Worm (Caenorhabditis elegans) whole organism, L4 larva: ENCODE measurements around the gene T28C6.7.

Source experiments
- F10B5.3 ChIP-seq: sonication (generic microtip); optimal IDR thresholded peaks from 2 replicates; lab custom pipeline; 2016; ENCODE audit warnings: mild to moderate bottlenecking, missing genetic modification characterization, missing compliant biosample characterization
- F26F4.8 ChIP-seq: fragments of 200-800 bp; sonication (Bioruptor generic); conservative IDR thresholded peaks from 2 replicates; pipeline ENCODE4 v1.3.6; 2022; ENCODE audit warnings: missing genetic modification characterization, missing compliant biosample characterization
- F37D6.2 ChIP-seq: sonication (generic microtip); optimal IDR thresholded peaks from 2 replicates; lab custom pipeline; 2016; ENCODE audit warnings: mild to moderate bottlenecking, missing genetic modification characterization, missing compliant biosample characterization
- F49E8.2 ChIP-seq: sonication (generic microtip); optimal IDR thresholded peaks from 2 replicates; lab custom pipeline; 2016; ENCODE audit warnings: missing compliant biosample characterization, mild to moderate bottlenecking, missing genetic modification characterization, borderline replicate concordance
- R02D3.7 ChIP-seq: fragments of 150-350 bp; sonication (generic microtip); optimal IDR thresholded peaks from 3 replicates; lab custom pipeline; 2014; ENCODE audit warnings: missing biosample characterization, missing genetic modification characterization
- Y105C5A.15 ChIP-seq: fragments of 200-800 bp; sonication (Bioruptor generic); IDR thresholded peaks from 2 replicates; pipeline ENCODE4 v1.3.6; 2022; ENCODE audit warnings: missing genetic modification characterization, missing compliant biosample characterization
- Y75B8A.6 ChIP-seq: fragments of 200-800 bp; sonication (Bioruptor generic); IDR thresholded peaks from 2 replicates; pipeline ENCODE4 v1.3.6; 2022; ENCODE audit warnings: missing genetic modification reagents, missing genetic modification characterization, missing compliant biosample characterization
- ZK337.2 ChIP-seq: fragments of 200-800 bp; sonication (Bioruptor generic); IDR thresholded peaks from 2 replicates; pipeline ENCODE4 v1.3.6; 2022; ENCODE audit warnings: missing genetic modification reagents, missing genetic modification characterization, missing compliant biosample characterization
- aly-2 ChIP-seq: sonication (generic microtip); optimal IDR thresholded peaks from 2 replicates; lab custom pipeline; 2018; ENCODE audit warnings: missing biosample characterization, missing genetic modification characterization
- arid-1 ChIP-seq: fragments of 200-800 bp; sonication (Bioruptor generic); conservative IDR thresholded peaks from 2 replicates; pipeline ENCODE4 v1.3.6; 2022; ENCODE audit warnings: missing genetic modification reagents, missing genetic modification characterization, missing compliant biosample characterization
- attf-4 ChIP-seq: sonication (generic microtip); optimal IDR thresholded peaks from 3 replicates; lab custom pipeline; 2017; ENCODE audit warnings: missing biosample characterization, missing genetic modification characterization
- ceh-20 ChIP-seq: fragments of 200-800 bp; sonication (Bioruptor generic); IDR thresholded peaks from 2 replicates; pipeline ENCODE4 v1.3.6; 2022; ENCODE audit warnings: missing genetic modification reagents, missing genetic modification characterization, missing compliant biosample characterization
- ceh-28 ChIP-seq: fragments of 150-350 bp; optimal IDR thresholded peaks from 2 replicates; lab custom pipeline; 2014; ENCODE audit warnings: missing biosample characterization, missing genetic modification reagents, missing genetic modification characterization
- ceh-82 ChIP-seq: sonication (generic microtip); optimal IDR thresholded peaks from 2 replicates; lab custom pipeline; 2017; ENCODE audit warnings: missing biosample characterization, missing genetic modification characterization
- cey-2 ChIP-seq: sonication (generic microtip); optimal IDR thresholded peaks from 3 replicates; lab custom pipeline; 2017; ENCODE audit warnings: missing genetic modification characterization, mild to moderate bottlenecking, missing compliant biosample characterization, antibody characterized with exemption, borderline replicate concordance; ENCODE audit not compliant: insufficient read depth
- daf-12 ChIP-seq: fragments of 150-350 bp; optimal IDR thresholded peaks from 2 replicates; lab custom pipeline; 2014; ENCODE audit warnings: missing biosample characterization, missing genetic modification reagents, missing genetic modification characterization
- daf-16 ChIP-seq, 3 experiments: sonication (generic microtip); optimal IDR thresholded peaks; 2 replicates each; lab custom pipeline; 2016 to 2017; ENCODE audit warnings: missing genetic modification characterization in 3 of 3, missing genetic modification reagents in 3 of 3, mild to moderate bottlenecking in 2 of 3, missing compliant biosample characterization in 2 of 3, missing biosample characterization in 1 of 3, moderate library complexity in 1 of 3
- daf-19 ChIP-seq: fragments of 200-800 bp; sonication (Bioruptor generic); conservative IDR thresholded peaks from 2 replicates; pipeline ENCODE4 v1.3.6; 2022; ENCODE audit warnings: missing genetic modification characterization, missing compliant biosample characterization
- dmd-8 ChIP-seq: fragments of 200-800 bp; sonication (Bioruptor generic); IDR thresholded peaks from 2 replicates; pipeline ENCODE4 v1.3.6; 2022; ENCODE audit warnings: missing genetic modification characterization, missing compliant biosample characterization
- duxl-1 ChIP-seq: sonication (generic microtip); optimal IDR thresholded peaks from 2 replicates; lab custom pipeline; 2016; ENCODE audit warnings: mild to moderate bottlenecking, missing genetic modification characterization, moderate library complexity, missing compliant biosample characterization; ENCODE audit not compliant: poor library complexity
- dve-1 ChIP-seq: sonication (generic microtip); optimal IDR thresholded peaks from 2 replicates; lab custom pipeline; 2017; ENCODE audit warnings: antibody characterized with exemption, mild to moderate bottlenecking, missing genetic modification characterization, missing compliant biosample characterization; ENCODE audit not compliant: insufficient read depth
- egl-43 ChIP-seq: fragments of 200-800 bp; sonication (Bioruptor generic); IDR thresholded peaks from 2 replicates; pipeline ENCODE4 v1.3.6; 2022; ENCODE audit warnings: missing genetic modification reagents, missing genetic modification characterization, missing compliant biosample characterization
- fos-1 ChIP-seq: fragments of 150-350 bp; optimal IDR thresholded peaks from 2 replicates; lab custom pipeline; 2014; ENCODE audit warnings: missing biosample characterization, missing genetic modification characterization
- gei-8 ChIP-seq: fragments of 200-800 bp; sonication (Bioruptor generic); optimal IDR thresholded peaks from 2 replicates; lab custom pipeline; 2018; ENCODE audit warnings: mild to moderate bottlenecking, missing genetic modification characterization, missing compliant biosample characterization
- hif-1 ChIP-seq, 2 experiments: sonication (generic microtip); optimal IDR thresholded peaks; 2 replicates each; lab custom pipeline; 2016 to 2017; ENCODE audit warnings: missing compliant biosample characterization in 2 of 2, missing genetic modification characterization in 2 of 2, missing genetic modification reagents in 2 of 2, missing genotype in 2 of 2, mild to moderate bottlenecking in 1 of 2
- hlh-11 ChIP-seq: fragments of 200-800 bp; sonication (Bioruptor generic); optimal IDR thresholded peaks from 2 replicates; lab custom pipeline; 2018; ENCODE audit warnings: mild to moderate bottlenecking, missing genetic modification characterization, missing compliant biosample characterization
- hmg-1.1 ChIP-seq: fragments of 200-800 bp; sonication (Bioruptor generic); IDR thresholded peaks from 2 replicates; pipeline ENCODE4 v1.3.6; 2022; ENCODE audit warnings: missing genetic modification reagents, missing genetic modification characterization, missing compliant biosample characterization
- lin-15B ChIP-seq: fragments of 150-350 bp; sonication (generic microtip); optimal IDR thresholded peaks from 3 replicates; lab custom pipeline; 2014; ENCODE audit warnings: missing biosample characterization, missing genetic modification characterization
- lin-39 ChIP-seq: fragments of 150-350 bp; optimal IDR thresholded peaks from 2 replicates; lab custom pipeline; 2014; ENCODE audit warnings: missing biosample characterization, missing genetic modification reagents, missing genetic modification characterization
- madf-5 ChIP-seq, 2 experiments: fragments of 200-800 bp; sonication (Bioruptor generic); IDR thresholded peaks; 2 replicates each; pipeline ENCODE4 v1.3.6; 2022; ENCODE audit warnings: missing compliant biosample characterization in 2 of 2, missing genetic modification characterization in 2 of 2
- madf-9 ChIP-seq: fragments of 200-800 bp; sonication (Bioruptor generic); conservative IDR thresholded peaks from 2 replicates; pipeline ENCODE4 v1.3.6; 2022; ENCODE audit warnings: missing genetic modification reagents, missing genetic modification characterization, missing compliant biosample characterization
- mdt-29 ChIP-seq: fragments of 200-800 bp; sonication (Bioruptor generic); IDR thresholded peaks from 2 replicates; pipeline ENCODE4 v1.3.6; 2022; ENCODE audit warnings: missing genetic modification reagents, missing genetic modification characterization, missing compliant biosample characterization
- mes-2 ChIP-seq: sonication (generic microtip); optimal IDR thresholded peaks from 2 replicates; lab custom pipeline; 2016; ENCODE audit warnings: missing genotype, mild to moderate bottlenecking, missing genetic modification characterization, missing compliant biosample characterization; ENCODE audit not compliant: poor library complexity, severe bottlenecking
- nhr-10 ChIP-seq: fragments of 150-350 bp; optimal IDR thresholded peaks from 2 replicates; lab custom pipeline; 2014; ENCODE audit warnings: missing biosample characterization, missing genetic modification characterization
- nhr-102 ChIP-seq: sonication (generic microtip); optimal IDR thresholded peaks from 2 replicates; lab custom pipeline; 2016; ENCODE audit warnings: mild to moderate bottlenecking, missing genetic modification characterization, moderate library complexity, missing compliant biosample characterization
- nhr-11 ChIP-seq: fragments of 150-350 bp; optimal IDR thresholded peaks from 2 replicates; lab custom pipeline; 2014; ENCODE audit warnings: missing biosample characterization, missing genetic modification characterization
- nhr-111 ChIP-seq: fragments of 200-800 bp; sonication (Bioruptor generic); optimal IDR thresholded peaks from 2 replicates; lab custom pipeline; 2018; ENCODE audit warnings: mild to moderate bottlenecking, missing genetic modification characterization, missing compliant biosample characterization
- nhr-28 ChIP-seq: fragments of 150-350 bp; optimal IDR thresholded peaks from 2 replicates; lab custom pipeline; 2014; ENCODE audit warnings: missing biosample characterization, missing genetic modification characterization
- nhr-42 ChIP-seq: fragments of 200-800 bp; sonication (Bioruptor generic); IDR thresholded peaks from 2 replicates; pipeline ENCODE4 v1.3.6; 2022; ENCODE audit warnings: missing genetic modification characterization, missing compliant biosample characterization
- nhr-77 ChIP-seq: fragments of 150-350 bp; optimal IDR thresholded peaks from 2 replicates; lab custom pipeline; 2014; ENCODE audit warnings: missing biosample characterization, missing genetic modification characterization
- pqm-1 ChIP-seq: sonication (generic microtip); optimal IDR thresholded peaks from 2 replicates; lab custom pipeline; 2017; ENCODE audit warnings: missing biosample characterization, missing genetic modification characterization
- set-16 ChIP-seq: fragments of 200-800 bp; sonication (Bioruptor generic); IDR thresholded peaks from 2 replicates; pipeline ENCODE4 v1.3.6; 2022; ENCODE audit warnings: missing genetic modification reagents, missing genetic modification characterization, missing compliant biosample characterization
- unc-62 ChIP-seq, 3 experiments: fragments of 150-350 bp in 1 of 3; sonication (generic microtip); optimal IDR thresholded peaks in 2 of 3; peaks in 1 of 3; 1 replicate in 1 of 3; 2 replicates in 2 of 3; lab custom pipeline; 2014 to 2017; ENCODE audit warnings: missing biosample characterization in 3 of 3, missing genetic modification characterization in 3 of 3, missing genetic modification reagents in 3 of 3, missing genotype in 1 of 3
- vab-7 ChIP-seq: fragments of 200-800 bp; sonication (Bioruptor generic); IDR thresholded peaks from 2 replicates; pipeline ENCODE4 v1.3.6; 2022; ENCODE audit warnings: missing genetic modification reagents, missing genetic modification characterization, missing compliant biosample characterization
- zag-1 ChIP-seq: fragments of 150-350 bp; optimal IDR thresholded peaks from 2 replicates; lab custom pipeline; 2014; ENCODE audit warnings: missing biosample characterization, missing genetic modification characterization
- zfp-3 ChIP-seq: fragments of 200-800 bp; sonication (Bioruptor generic); conservative IDR thresholded peaks from 2 replicates; pipeline ENCODE4 v1.3.6; 2022; ENCODE audit warnings: missing genetic modification reagents, missing genetic modification characterization, missing compliant biosample characterization
- zip-11 ChIP-seq: fragments of 200-800 bp; sonication (Bioruptor generic); IDR thresholded peaks from 2 replicates; pipeline ENCODE4 v1.3.6; 2022; ENCODE audit warnings: missing genetic modification characterization, missing compliant biosample characterization
- ztf-11 ChIP-seq: fragments of 150-350 bp; optimal IDR thresholded peaks from 2 replicates; lab custom pipeline; 2014; ENCODE audit warnings: missing biosample characterization, missing genetic modification characterization
- ztf-7 ChIP-seq: fragments of 150-350 bp; optimal IDR thresholded peaks from 2 replicates; lab custom pipeline; 2014; ENCODE audit warnings: missing biosample characterization, missing genetic modification characterization

T28C6.7 gene

DNA sequence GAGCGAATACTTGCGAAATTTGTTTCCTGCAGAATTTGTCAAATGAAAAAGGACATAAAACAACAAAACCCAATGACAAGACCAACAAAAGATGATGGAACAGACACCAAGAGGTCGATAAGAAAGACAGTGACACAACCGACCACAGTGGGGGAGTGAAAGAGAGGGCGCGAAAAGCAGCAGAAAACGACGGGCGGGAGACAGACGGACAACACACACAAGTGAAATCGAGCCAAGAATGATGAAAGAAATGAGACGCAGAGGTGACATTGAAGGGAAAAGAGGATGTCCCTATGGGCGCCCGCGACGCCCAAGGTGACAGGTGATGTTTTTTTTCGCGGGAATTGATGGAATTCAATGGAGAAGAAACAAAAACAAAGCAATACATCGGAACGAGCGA is 38.5 kb downstream of the T28C6.7 start (continued):
- TF ChIP-seq hlh-11 (tag; lab: Kevin White, UChicago) (peak; percentile 96), mes-2 (tag; lab: Kevin White, UChicago) (peak; percentile 14), ztf-7 (tag; lab: Kevin White, UChicago) (no peak), ceh-28 (no peak), aly-2 (no peak), R02D3.7 (tag; lab: Kevin White, UChicago) (no peak), F37D6.2 (tag; lab: Kevin White, UChicago) (no peak), fos-1 (tag; lab: Kevin White, UChicago) (no peak), arid-1 (GFP tag; lab: Robert Waterston, UW) (no peak), F26F4.8 (no peak), attf-4 (tag; lab: Kevin White, UChicago) (no peak), duxl-1 (tag; lab: Kevin White, UChicago) (no peak), nhr-42 (GFP tag; lab: Robert Waterston, UW) (no peak), nhr-77 (tag; lab: Kevin White, UChicago) (peak; percentile 74), egl-43 (GFP tag; lab: Robert Waterston, UW) (no peak), F49E8.2 (no peak), ZK337.2 (no peak), ceh-20 (GFP tag; lab: Robert Waterston, UW) (peak; percentile 86), dmd-8 (GFP tag; lab: Robert Waterston, UW) (no peak), Y75B8A.6 (GFP tag; lab: Robert Waterston, UW) (no peak), daf-12 (tag; lab: Kevin White, UChicago) (no peak), daf-19 (GFP tag; lab: Robert Waterston, UW) (no peak), zfp-3 (peak; percentile 59; the same call in 1 of the 2 replicates), lin-15B (tag; lab: Kevin White, UChicago) (no peak), zag-1 (tag; lab: Kevin White, UChicago) (no peak), nhr-102 (tag; lab: Kevin White, UChicago) (peak; percentile 34), hif-1 (tag; optimal IDR thresholded peaks at IDR 0.05; lab: Kevin White, UChicago) (peak in 1 of 2 experiments; percentile 42), hmg-1.1 (peak; percentile 59; the same call in 1 of the 2 replicates), ceh-82 (no peak), zip-11 (no peak), Y105C5A.15 (GFP tag; lab: Robert Waterston, UW) (no peak), daf-16 (GFP tag; optimal IDR thresholded peaks at IDR 0.05; lab: Kevin White, UChicago) (peak in 1 of 2 experiments; percentile 92), daf-16 (tag; optimal IDR thresholded peaks at IDR 0.05; lab: Kevin White, UChicago) (peak; percentile 63), unc-62 (GFP tag; optimal IDR thresholded peaks at IDR 0.05 in 1 of 2; lab: Kevin White, UChicago) (peak in 1 of 2 experiments; percentile 96), unc-62 (tag; optimal IDR thresholded peaks at IDR 0.05; lab: Kevin White, UChicago) (no peak), ztf-11 (tag; lab: Kevin White, UChicago) (no peak), nhr-111 (GFP tag; lab: Kevin White, UChicago) (no peak), lin-39 (no peak), pqm-1 (peak; percentile 90)
- TF ChIP-seq, all 104 proteins: peak for 33

ce11 chrIV:8867562-8867961 is 40.0 kb downstream of the T28C6.7 start:
- no peak for TF ChIP-seq nhr-11
- peak; percentile 67 for TF ChIP-seq nhr-28 (tag; lab: Kevin White, UChicago)
- no peak for TF ChIP-seq unc-62 (GFP tag; optimal IDR thresholded peaks at IDR 0.05 in 1 of 2; lab: Kevin White, UChicago)
- TF ChIP-seq unc-62 (tag; optimal IDR thresholded peaks at IDR 0.05; lab: Kevin White, UChicago), result no peak
- TF ChIP-seq set-16, result no peak
- no peak for TF ChIP-seq ceh-20 (GFP tag; lab: Robert Waterston, UW)
- TF ChIP-seq gei-8 (GFP tag; lab: Kevin White, UChicago), result no peak
- TF ChIP-seq madf-5 (GFP tag; IDR thresholded peaks at IDR 0.05; lab: Robert Waterston, UW), result no peak
- TF ChIP-seq F10B5.3 (tag; lab: Kevin White, UChicago), result no peak
- TF ChIP-seq duxl-1 (tag; lab: Kevin White, UChicago), result no peak
- TF ChIP-seq madf-9, result no peak
- peak; percentile 45 for TF ChIP-seq dve-1 (tag; lab: Kevin White, UChicago)
- no peak for TF ChIP-seq mdt-29 (GFP tag; lab: Robert Waterston, UW)
- TF ChIP-seq vab-7 (GFP tag; lab: Robert Waterston, UW), result no peak
- TF ChIP-seq daf-12 (tag; lab: Kevin White, UChicago), result no peak
- no peak for TF ChIP-seq attf-4 (tag; lab: Kevin White, UChicago)
- TF ChIP-seq hlh-11 (tag; lab: Kevin White, UChicago), result peak; percentile 46
- TF ChIP-seq nhr-42 (GFP tag; lab: Robert Waterston, UW), result no peak
- no peak for TF ChIP-seq cey-2
- TF ChIP-seq nhr-10 (tag; lab: Kevin White, UChicago), result no peak
- TF ChIP-seq aly-2, result no peak
